Worm (Caenorhabditis elegans) whole organism, L1 larva: ENCODE data around the gene ifet-1.
A peak's percentile ranks its signal among the peaks of the same experiment; 100 is the strongest.

Experiments used
- C04F5.9 ChIP-seq: sonication (generic microtip); optimal IDR thresholded peaks from 2 replicates; lab custom pipeline; 2016; ENCODE audit warnings: missing genetic modification characterization, missing compliant biosample characterization
- aly-2 ChIP-seq: fragments of 150-350 bp; optimal IDR thresholded peaks from 2 replicates; lab custom pipeline; 2014; ENCODE audit warnings: missing biosample characterization, missing genetic modification characterization
- ama-1 ChIP-seq: fragments of 150-350 bp; optimal IDR thresholded peaks from 2 replicates; lab custom pipeline; 2014
- dpl-1 ChIP-seq, 3 experiments: fragments of 150-350 bp in 2 of 3; sonication (generic microtip) in 1 of 3; optimal IDR thresholded peaks; 2 replicates each; lab custom pipeline; 2014 to 2017; ENCODE audit warnings: missing biosample characterization in 3 of 3, missing genetic modification characterization in 3 of 3, missing genetic modification reagents in 3 of 3
- dsc-1 ChIP-seq: sonication (generic microtip); optimal IDR thresholded peaks from 2 replicates; lab custom pipeline; 2016; ENCODE audit warnings: mild to moderate bottlenecking, missing genetic modification characterization, missing compliant biosample characterization
- efl-1 ChIP-seq, 4 experiments: fragments of 150-350 bp; optimal IDR thresholded peaks in 3 of 4; peaks in 1 of 4; 1 replicate in 1 of 4; 2 replicates in 3 of 4; lab custom pipeline; 2014; ENCODE audit warnings: missing biosample characterization in 2 of 4, missing genetic modification characterization in 2 of 4, missing genetic modification reagents in 2 of 4
- efl-3 ChIP-seq: fragments of 200-800 bp; sonication (Bioruptor generic); optimal IDR thresholded peaks from 2 replicates; lab custom pipeline; 2018; ENCODE audit warnings: mild to moderate bottlenecking, missing genetic modification characterization, missing compliant biosample characterization
- elt-2 ChIP-seq: sonication (generic microtip); optimal IDR thresholded peaks from 2 replicates; lab custom pipeline; 2016; ENCODE audit warnings: missing genetic modification characterization, mild to moderate bottlenecking, inconsistent platforms, missing compliant biosample characterization, missing genetic modification reagents
- elt-3 ChIP-seq, 6 experiments: fragments of 150-350 bp in 1 of 6; sonication (generic microtip); optimal IDR thresholded peaks; 2 replicates each; lab custom pipeline; 2017 to 2018; ENCODE audit warnings: missing biosample characterization in 6 of 6, missing genetic modification characterization in 6 of 6, inconsistent platforms in 1 of 6
- ets-5 ChIP-seq: fragments of 200-800 bp; sonication (Bioruptor generic); IDR thresholded peaks from 2 replicates; pipeline ENCODE4 v1.3.6; 2022; ENCODE audit warnings: missing genetic modification characterization, missing compliant biosample characterization
- fkh-8 ChIP-seq: sonication (generic microtip); optimal IDR thresholded peaks from 2 replicates; lab custom pipeline; 2016; ENCODE audit warnings: mild to moderate bottlenecking, missing genetic modification characterization, missing compliant biosample characterization
- hlh-4 ChIP-seq: sonication (generic microtip); optimal IDR thresholded peaks from 2 replicates; lab custom pipeline; 2016; ENCODE audit warnings: mild to moderate bottlenecking, missing genetic modification characterization, missing compliant biosample characterization
- isw-1 ChIP-seq: fragments of 200-800 bp; sonication (Bioruptor generic); IDR thresholded peaks from 2 replicates; pipeline ENCODE4 v1.3.6; 2022; ENCODE audit warnings: missing genetic modification characterization, missing compliant biosample characterization
- jun-1 ChIP-seq: fragments of 150-350 bp; optimal IDR thresholded peaks from 2 replicates; lab custom pipeline; 2014; ENCODE audit warnings: missing biosample characterization, missing genetic modification reagents, missing genetic modification characterization
- lin-14 ChIP-seq: fragments of 200-800 bp; sonication (Bioruptor generic); optimal IDR thresholded peaks from 2 replicates; lab custom pipeline; 2018; ENCODE audit warnings: mild to moderate bottlenecking, missing genetic modification characterization, moderate library complexity, missing compliant biosample characterization
- lin-35 ChIP-seq, 2 experiments: fragments of 150-350 bp; optimal IDR thresholded peaks; 2 replicates each; lab custom pipeline; 2014; ENCODE audit warnings: missing biosample characterization in 2 of 2, missing genetic modification characterization in 2 of 2, missing genetic modification reagents in 2 of 2
- lin-39 ChIP-seq: fragments of 150-350 bp; optimal IDR thresholded peaks from 2 replicates; lab custom pipeline; 2014; ENCODE audit warnings: missing biosample characterization, missing genetic modification reagents, missing genetic modification characterization
- lsy-2 ChIP-seq, 2 experiments: fragments of 150-350 bp; optimal IDR thresholded peaks; 2 replicates each; lab custom pipeline; 2014; ENCODE audit warnings: missing biosample characterization in 2 of 2, missing genetic modification characterization in 2 of 2
- mdl-1 ChIP-seq, 2 experiments: fragments of 150-350 bp; optimal IDR thresholded peaks; 2 replicates each; lab custom pipeline; 2014 to 2017; ENCODE audit warnings: missing biosample characterization in 2 of 2, missing genetic modification characterization in 2 of 2, inconsistent platforms in 1 of 2
- mep-1 ChIP-seq: fragments of 150-350 bp; optimal IDR thresholded peaks from 2 replicates; lab custom pipeline; 2014; ENCODE audit warnings: missing biosample characterization, missing genetic modification characterization
- nhr-11 ChIP-seq: fragments of 150-350 bp; optimal IDR thresholded peaks from 2 replicates; lab custom pipeline; 2014; ENCODE audit warnings: missing biosample characterization, missing genetic modification characterization
- nhr-12 ChIP-seq: sonication (generic microtip); optimal IDR thresholded peaks from 2 replicates; lab custom pipeline; 2017; ENCODE audit warnings: missing biosample characterization, missing genetic modification characterization
- nhr-19 ChIP-seq: fragments of 200-800 bp; sonication (Bioruptor generic); conservative IDR thresholded peaks from 2 replicates; pipeline ENCODE4 v1.3.6; 2022; ENCODE audit warnings: missing genetic modification characterization, missing compliant biosample characterization
- nhr-237 ChIP-seq: fragments of 150-350 bp; optimal IDR thresholded peaks from 2 replicates; lab custom pipeline; 2014; ENCODE audit warnings: missing biosample characterization, missing genetic modification characterization
- nhr-28 ChIP-seq: fragments of 150-350 bp; optimal IDR thresholded peaks from 2 replicates; lab custom pipeline; 2014; ENCODE audit warnings: missing biosample characterization, missing genetic modification characterization
- nhr-47 ChIP-seq: sonication (generic microtip); optimal IDR thresholded peaks from 2 replicates; lab custom pipeline; 2016; ENCODE audit warnings: mild to moderate bottlenecking, missing genetic modification characterization, moderate library complexity, missing compliant biosample characterization
- nhr-71 ChIP-seq: sonication (generic microtip); optimal IDR thresholded peaks from 2 replicates; lab custom pipeline; 2016; ENCODE audit warnings: mild to moderate bottlenecking, missing genetic modification characterization, moderate library complexity, missing compliant biosample characterization
- nhr-76 ChIP-seq: sonication (generic microtip); optimal IDR thresholded peaks from 2 replicates; lab custom pipeline; 2017; ENCODE audit warnings: missing biosample characterization, missing genetic modification characterization
- nhr-85 ChIP-seq: sonication (generic microtip); peaks from one replicate; lab custom pipeline; 2016; ENCODE audit warnings: missing genetic modification characterization, inconsistent platforms, missing compliant biosample characterization
- nhr-90 ChIP-seq: sonication (generic microtip); optimal IDR thresholded peaks from 2 replicates; lab custom pipeline; 2016; ENCODE audit warnings: mild to moderate bottlenecking, missing genetic modification characterization, missing compliant biosample characterization; ENCODE audit not compliant: poor library complexity
- pax-3 ChIP-seq: fragments of 200-800 bp; sonication (Bioruptor generic); optimal IDR thresholded peaks from 2 replicates; lab custom pipeline; 2018; ENCODE audit warnings: mild to moderate bottlenecking, missing genetic modification characterization, moderate library complexity, missing compliant biosample characterization
- rnt-1 ChIP-seq: sonication (generic microtip); optimal IDR thresholded peaks from 2 replicates; lab custom pipeline; 2016; ENCODE audit warnings: mild to moderate bottlenecking, missing genetic modification characterization, moderate library complexity, missing compliant biosample characterization
- skn-1 ChIP-seq: fragments of 150-350 bp; optimal IDR thresholded peaks from 2 replicates; lab custom pipeline; 2014; ENCODE audit warnings: missing biosample characterization, missing genetic modification characterization
- snpc-4 ChIP-seq: fragments of 150-350 bp; optimal IDR thresholded peaks from 2 replicates; lab custom pipeline; 2014; ENCODE audit warnings: missing biosample characterization, missing genetic modification characterization
- snu-23 ChIP-seq: sonication (generic microtip); optimal IDR thresholded peaks from 2 replicates; lab custom pipeline; 2016; ENCODE audit warnings: missing genetic modification characterization, missing compliant biosample characterization
- sptf-1 ChIP-seq: fragments of 150-350 bp; optimal IDR thresholded peaks from 2 replicates; lab custom pipeline; 2014; ENCODE audit warnings: missing biosample characterization, missing genetic modification characterization
- swsn-7 ChIP-seq: sonication (generic microtip); optimal IDR thresholded peaks from 2 replicates; lab custom pipeline; 2016; ENCODE audit warnings: missing genetic modification characterization, missing compliant biosample characterization
- unc-130 ChIP-seq: fragments of 150-350 bp; optimal IDR thresholded peaks from 2 replicates; lab custom pipeline; 2017; ENCODE audit warnings: missing biosample characterization, missing genetic modification characterization, inconsistent platforms
- unc-86 ChIP-seq: sonication (generic microtip); optimal IDR thresholded peaks from 2 replicates; lab custom pipeline; 2016; ENCODE audit warnings: missing genetic modification characterization, missing compliant biosample characterization
- xbp-1 ChIP-seq: sonication (generic microtip); optimal IDR thresholded peaks from 2 replicates; lab custom pipeline; 2016; ENCODE audit warnings: missing genetic modification characterization, missing compliant biosample characterization
- ztf-11 ChIP-seq, 2 experiments: sonication (generic microtip); optimal IDR thresholded peaks; 2 replicates each; lab custom pipeline; 2016 to 2017; ENCODE audit warnings: missing genetic modification characterization in 2 of 2, missing biosample characterization in 1 of 2, missing compliant biosample characterization in 1 of 2

The ifet-1 gene

ce11 chrIII:4493008-4493777 lies 18.2 kb upstream of the ifet-1 start:
- TF ChIP-seq nhr-19 (no peak), nhr-76 (tag; lab: Kevin White, UChicago) (no peak), ets-5 (GFP tag; lab: Robert Waterston, UW) (0 out of 2 replicates have a peak, but pooled peaks have one; percentile 51), jun-1 (tag; lab: Kevin White, UChicago) (no peak), skn-1 (tag; lab: Kevin White, UChicago) (no peak), dsc-1 (tag; lab: Kevin White, UChicago) (no peak), efl-1 (optimal IDR thresholded peaks at IDR 0.05; lab: Kevin White, UChicago) (no peak), efl-1 (GFP tag; optimal IDR thresholded peaks at IDR 0.05 in 1 of 2; lab: Kevin White, UChicago) (peak in 1 of 2 experiments; percentile 3), efl-3 (no peak), elt-3 (tag; optimal IDR thresholded peaks at IDR 0.05; lab: Kevin White, UChicago) (no peak), mdl-1 (tag; optimal IDR thresholded peaks at IDR 0.05; lab: Kevin White, UChicago) (no peak), elt-2 (tag; lab: Kevin White, UChicago) (peak; percentile 61)

DNA sequence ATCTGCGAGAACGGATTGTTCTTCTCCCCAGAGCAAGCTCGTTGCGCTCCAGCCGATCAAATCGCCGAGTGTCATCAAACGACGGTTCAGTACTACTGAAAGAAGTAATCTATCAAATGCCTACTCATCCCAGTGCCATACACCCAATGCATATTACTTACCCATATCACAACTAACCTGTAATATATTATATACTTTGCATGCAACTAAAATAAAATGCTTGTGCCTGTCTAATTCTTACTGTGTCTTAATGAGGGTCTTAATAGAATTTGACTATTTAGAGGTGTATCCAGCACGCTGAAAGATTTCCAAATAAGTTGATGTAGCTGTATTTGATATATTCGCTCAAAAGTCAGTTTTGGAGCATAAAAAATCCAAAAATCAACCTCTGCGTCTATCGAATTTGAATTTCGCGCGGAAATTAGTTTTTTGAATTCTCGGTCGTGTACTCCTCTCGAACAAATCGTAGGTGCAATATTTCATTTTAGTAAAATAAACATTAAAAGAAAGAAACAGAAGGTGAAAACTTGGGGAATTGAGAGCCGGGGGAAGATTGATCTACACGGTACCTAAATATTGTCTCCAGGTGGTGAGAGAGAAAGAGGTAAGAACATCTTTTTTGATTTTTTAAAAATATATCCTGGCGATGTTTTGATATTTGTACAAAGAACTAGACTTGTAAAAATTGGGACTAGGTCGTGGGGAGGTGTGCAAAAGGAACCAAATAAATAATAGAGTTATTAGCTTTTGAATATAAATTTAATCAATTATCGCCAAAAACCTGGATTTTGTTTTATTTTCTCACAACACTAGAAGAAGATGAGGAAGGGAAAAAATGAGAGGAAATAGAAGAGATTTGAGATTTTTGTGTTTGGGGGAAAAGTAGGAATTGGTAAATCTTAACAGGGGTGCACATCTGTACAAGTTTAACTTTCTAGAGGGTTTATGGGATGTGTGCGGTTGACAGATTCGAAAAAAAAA lies 16.5 kb upstream of the ifet-1 start:
- TF ChIP-seq rnt-1 (no peak), lsy-2 (tag; optimal IDR thresholded peaks at IDR 0.05; lab: Kevin White, UChicago) (peak in 1 of 2 experiments; percentile 22), nhr-90 (tag; lab: Kevin White, UChicago) (peak; percentile 1), nhr-71 (tag; lab: Kevin White, UChicago) (peak; percentile 41), skn-1 (tag; lab: Kevin White, UChicago) (no peak), lin-35 (GFP tag; optimal IDR thresholded peaks at IDR 0.05; lab: Kevin White, UChicago) (peak; percentile 8 to 37), pax-3 (peak; percentile 21), snu-23 (GFP tag; lab: Kevin White, UChicago) (peak; percentile 35), lin-14 (GFP tag; lab: Kevin White, UChicago) (peak; percentile 9), nhr-85 (tag; lab: Kevin White, UChicago) (peak; percentile 65), elt-2 (tag; lab: Kevin White, UChicago) (peak; percentile 16), aly-2 (peak; percentile 20), xbp-1 (tag; lab: Kevin White, UChicago) (no peak), fkh-8 (peak; percentile 48), ama-1 (lab: Kevin White, UChicago) (peak; percentile 40), swsn-7 (tag; lab: Kevin White, UChicago) (no peak), hlh-4 (tag; lab: Kevin White, UChicago) (no peak), lin-39 (tag; lab: Kevin White, UChicago) (no peak), efl-1 (optimal IDR thresholded peaks at IDR 0.05; lab: Kevin White, UChicago) (peak; percentile 2 to 61), efl-1 (GFP tag; optimal IDR thresholded peaks at IDR 0.05 in 1 of 2; lab: Kevin White, UChicago) (peak; percentile 56 to 93), ztf-11 (tag; optimal IDR thresholded peaks at IDR 0.05; lab: Kevin White, UChicago) (no peak), dsc-1 (tag; lab: Kevin White, UChicago) (peak; percentile 16), dpl-1 (GFP tag; optimal IDR thresholded peaks at IDR 0.05; lab: Kevin White, UChicago) (peak; percentile 6 to 68 (median 47))

ce11 chrIII:4488892-4489409 lies 14.0 kb upstream of the ifet-1 start, which contains the start of gene cpg-1:
Gene cpg-1, plus strand, starts transcription at chrIII:4489359.
- TF ChIP-seq xbp-1 (tag; lab: Kevin White, UChicago) (no peak), mdl-1 (tag; optimal IDR thresholded peaks at IDR 0.05; lab: Kevin White, UChicago) (no peak), unc-130 (no peak), nhr-47 (no peak), mep-1 (no peak), nhr-12 (tag; lab: Kevin White, UChicago) (no peak), isw-1 (GFP tag; lab: Robert Waterston, UW) (no peak), C04F5.9 (tag; lab: Kevin White, UChicago) (no peak), nhr-11 (tag; lab: Kevin White, UChicago) (no peak), ets-5 (GFP tag; lab: Robert Waterston, UW) (no peak), nhr-28 (tag; lab: Kevin White, UChicago) (no peak), nhr-237 (no peak), sptf-1 (tag; lab: Kevin White, UChicago) (no peak), snpc-4 (tag; lab: Kevin White, UChicago) (no peak), unc-86 (tag; lab: Kevin White, UChicago) (no peak)
- TF ChIP-seq, all 84 proteins: peak for 0
